Worm (Caenorhabditis elegans) whole organism, late embryonic: ENCODE measurements around the gene C24D10.2.

Source experiments
- C08G9.2 ChIP-seq: sonication (generic microtip); optimal IDR thresholded peaks from 2 replicates; lab custom pipeline; 2016; ENCODE audit warnings: mild to moderate bottlenecking, missing genetic modification characterization, moderate library complexity, missing compliant biosample characterization
- K02D7.2 ChIP-seq: sonication (generic microtip); optimal IDR thresholded peaks from 2 replicates; lab custom pipeline; 2017; ENCODE audit warnings: mild to moderate bottlenecking, missing genetic modification characterization, missing compliant biosample characterization
- Y22D7AL.16 ChIP-seq: sonication (generic microtip); optimal IDR thresholded peaks from 2 replicates; lab custom pipeline; 2016; ENCODE audit warnings: missing genetic modification characterization, missing compliant biosample characterization
- ahr-1 ChIP-seq: sonication (generic microtip); optimal IDR thresholded peaks from 2 replicates; lab custom pipeline; 2016; ENCODE audit warnings: missing genetic modification characterization, missing compliant biosample characterization
- ama-1 ChIP-seq: fragments of 150-350 bp; optimal IDR thresholded peaks from 2 replicates; lab custom pipeline; 2014
- ceh-14 ChIP-seq: sonication (generic microtip); optimal IDR thresholded peaks from 2 replicates; lab custom pipeline; 2016; ENCODE audit warnings: missing genotype, missing genetic modification characterization, missing compliant biosample characterization
- ceh-18 ChIP-seq: sonication (generic microtip); optimal IDR thresholded peaks from 2 replicates; lab custom pipeline; 2016; ENCODE audit warnings: missing genetic modification characterization, missing compliant biosample characterization
- ceh-2 ChIP-seq: sonication (generic microtip); optimal IDR thresholded peaks from 2 replicates; lab custom pipeline; 2016; ENCODE audit warnings: missing genotype, missing genetic modification characterization, missing compliant biosample characterization
- ceh-22 ChIP-seq: sonication (generic microtip); optimal IDR thresholded peaks from 2 replicates; lab custom pipeline; 2017; ENCODE audit warnings: missing biosample characterization, missing genetic modification characterization
- ceh-30 ChIP-seq: fragments of 150-350 bp; optimal IDR thresholded peaks from 2 replicates; lab custom pipeline; 2014; ENCODE audit warnings: missing biosample characterization, missing genetic modification characterization
- ceh-31 ChIP-seq: sonication (generic microtip); optimal IDR thresholded peaks from 2 replicates; lab custom pipeline; 2016; ENCODE audit warnings: missing genetic modification characterization, missing compliant biosample characterization
- ceh-34 ChIP-seq: sonication (generic microtip); optimal IDR thresholded peaks from 2 replicates; lab custom pipeline; 2016; ENCODE audit warnings: mild to moderate bottlenecking, missing genetic modification characterization, missing compliant biosample characterization
- ceh-45 ChIP-seq: fragments of 200-800 bp; sonication (Bioruptor generic); IDR thresholded peaks from 2 replicates; pipeline ENCODE4 v1.3.6; 2022; ENCODE audit warnings: missing genetic modification reagents, missing genetic modification characterization, missing compliant biosample characterization
- ceh-48 ChIP-seq: sonication (generic microtip); optimal IDR thresholded peaks from 2 replicates; lab custom pipeline; 2016; ENCODE audit warnings: missing genetic modification characterization, inconsistent platforms, missing compliant biosample characterization
- ceh-6 ChIP-seq: fragments of 200-800 bp; sonication (Bioruptor generic); optimal IDR thresholded peaks from 2 replicates; lab custom pipeline; 2018; ENCODE audit warnings: mild to moderate bottlenecking, missing genetic modification characterization, missing compliant biosample characterization
- ceh-9 ChIP-seq: sonication (generic microtip); optimal IDR thresholded peaks from 2 replicates; lab custom pipeline; 2016; ENCODE audit warnings: mild to moderate bottlenecking, missing genetic modification characterization, inconsistent platforms, missing compliant biosample characterization
- che-1 ChIP-seq: sonication (generic microtip); optimal IDR thresholded peaks from 2 replicates; lab custom pipeline; 2016; ENCODE audit warnings: mild to moderate bottlenecking, missing genetic modification characterization, missing compliant biosample characterization
- elt-2 ChIP-seq: sonication (generic microtip); optimal IDR thresholded peaks from 2 replicates; lab custom pipeline; 2016; ENCODE audit warnings: missing genetic modification reagents, missing genetic modification characterization, missing compliant biosample characterization
- elt-4 ChIP-seq: sonication (generic microtip); optimal IDR thresholded peaks from 2 replicates; lab custom pipeline; 2016; ENCODE audit warnings: missing genetic modification characterization, missing compliant biosample characterization
- ets-4 ChIP-seq: sonication (generic microtip); optimal IDR thresholded peaks from 2 replicates; lab custom pipeline; 2016; ENCODE audit warnings: missing genetic modification characterization, missing compliant biosample characterization
- eyg-1 ChIP-seq: sonication (generic microtip); optimal IDR thresholded peaks from 2 replicates; lab custom pipeline; 2016; ENCODE audit warnings: missing genotype, missing genetic modification characterization, missing compliant biosample characterization
- fkh-6 ChIP-seq: sonication (generic microtip); optimal IDR thresholded peaks from 2 replicates; lab custom pipeline; 2016; ENCODE audit warnings: missing genetic modification characterization, missing compliant biosample characterization
- hlh-13 ChIP-seq: fragments of 200-800 bp; sonication (Bioruptor generic); optimal IDR thresholded peaks from 2 replicates; lab custom pipeline; 2018; ENCODE audit warnings: mild to moderate bottlenecking, missing genetic modification characterization, missing compliant biosample characterization
- hlh-15 ChIP-seq: sonication (generic microtip); optimal IDR thresholded peaks from 2 replicates; lab custom pipeline; 2016; ENCODE audit warnings: missing genetic modification characterization, missing compliant biosample characterization
- hlh-30 ChIP-seq: sonication (generic microtip); optimal IDR thresholded peaks from 2 replicates; lab custom pipeline; 2017; ENCODE audit warnings: antibody characterized with exemption, missing genetic modification characterization, missing compliant biosample characterization; ENCODE audit not compliant: insufficient read depth
- hlh-8 ChIP-seq: sonication (generic microtip); optimal IDR thresholded peaks from 2 replicates; lab custom pipeline; 2016; ENCODE audit warnings: missing genotype, missing genetic modification characterization, missing compliant biosample characterization
- lin-11 ChIP-seq: fragments of 200-800 bp; sonication (Bioruptor generic); optimal IDR thresholded peaks from 2 replicates; lab custom pipeline; 2018; ENCODE audit warnings: mild to moderate bottlenecking, missing genetic modification characterization, missing compliant biosample characterization
- madf-2 ChIP-seq: sonication (generic microtip); optimal IDR thresholded peaks from 2 replicates; lab custom pipeline; 2017; ENCODE audit warnings: missing genetic modification characterization, missing compliant biosample characterization
- mec-3 ChIP-seq: sonication (generic microtip); optimal IDR thresholded peaks from 2 replicates; lab custom pipeline; 2016; ENCODE audit warnings: borderline replicate concordance, missing genetic modification characterization, missing compliant biosample characterization
- nfya-1 ChIP-seq: sonication (generic microtip); optimal IDR thresholded peaks from 2 replicates; lab custom pipeline; 2017; ENCODE audit warnings: missing genetic modification characterization, mild to moderate bottlenecking, missing compliant biosample characterization, antibody characterized with exemption, moderate library complexity
- nhr-232 ChIP-seq: sonication (generic microtip); optimal IDR thresholded peaks from 2 replicates; lab custom pipeline; 2016; ENCODE audit warnings: missing genetic modification characterization, missing compliant biosample characterization
- npax-4 ChIP-seq: sonication (generic microtip); optimal IDR thresholded peaks from 2 replicates; lab custom pipeline; 2016; ENCODE audit warnings: missing genetic modification characterization, missing compliant biosample characterization
- odd-2 ChIP-seq: sonication (generic microtip); optimal IDR thresholded peaks from 2 replicates; lab custom pipeline; 2017; ENCODE audit warnings: antibody characterized with exemption, mild to moderate bottlenecking, missing genetic modification characterization, missing compliant biosample characterization
- pat-9 ChIP-seq: fragments of 200-800 bp; sonication (Bioruptor generic); optimal IDR thresholded peaks from 2 replicates; lab custom pipeline; 2018; ENCODE audit warnings: mild to moderate bottlenecking, missing genetic modification characterization, moderate library complexity, missing compliant biosample characterization
- pax-1 ChIP-seq: fragments of 150-350 bp; optimal IDR thresholded peaks from 2 replicates; lab custom pipeline; 2014; ENCODE audit warnings: missing biosample characterization, missing genetic modification characterization
- pha-2 ChIP-seq: sonication (generic microtip); optimal IDR thresholded peaks from 2 replicates; lab custom pipeline; 2017; ENCODE audit warnings: mild to moderate bottlenecking, missing genetic modification characterization, missing compliant biosample characterization
- pros-1 ChIP-seq: fragments of 150-350 bp; optimal IDR thresholded peaks from 2 replicates; lab custom pipeline; 2014; ENCODE audit warnings: missing biosample characterization, missing genetic modification reagents, missing genetic modification characterization
- ref-2 ChIP-seq: sonication (generic microtip); optimal IDR thresholded peaks from 2 replicates; lab custom pipeline; 2016; ENCODE audit warnings: missing genetic modification characterization, missing compliant biosample characterization
- rnt-1 ChIP-seq: sonication (generic microtip); optimal IDR thresholded peaks from 2 replicates; lab custom pipeline; 2016; ENCODE audit warnings: missing genetic modification characterization, missing compliant biosample characterization
- sdc-2 ChIP-seq: sonication (generic microtip); optimal IDR thresholded peaks from 2 replicates; lab custom pipeline; 2016; ENCODE audit warnings: missing genotype, missing genetic modification characterization, missing compliant biosample characterization
- sox-2 ChIP-seq: fragments of 200-800 bp; sonication (Bioruptor generic); IDR thresholded peaks from 2 replicates; pipeline ENCODE4 v1.3.6; 2022; ENCODE audit warnings: missing genetic modification reagents, missing genetic modification characterization, missing compliant biosample characterization
- sox-4 ChIP-seq: sonication (generic microtip); optimal IDR thresholded peaks from 2 replicates; lab custom pipeline; 2017; ENCODE audit warnings: mild to moderate bottlenecking, missing genetic modification characterization, inconsistent platforms, missing compliant biosample characterization
- syd-9 ChIP-seq: sonication (generic microtip); optimal IDR thresholded peaks from 2 replicates; lab custom pipeline; 2016; ENCODE audit warnings: mild to moderate bottlenecking, missing genetic modification characterization, moderate library complexity, missing compliant biosample characterization
- tbx-2 ChIP-seq: sonication (generic microtip); optimal IDR thresholded peaks from 2 replicates; lab custom pipeline; 2016; ENCODE audit warnings: missing genetic modification characterization, missing compliant biosample characterization
- tbx-7 ChIP-seq: sonication (generic microtip); optimal IDR thresholded peaks from 2 replicates; lab custom pipeline; 2016; ENCODE audit warnings: missing genotype, missing genetic modification characterization, missing compliant biosample characterization
- ttx-3 ChIP-seq: sonication (generic microtip); optimal IDR thresholded peaks from 2 replicates; lab custom pipeline; 2016; ENCODE audit warnings: missing genetic modification reagents, missing genetic modification characterization, missing compliant biosample characterization
- unc-55 ChIP-seq: sonication (generic microtip); optimal IDR thresholded peaks from 2 replicates; lab custom pipeline; 2017; ENCODE audit warnings: missing biosample characterization, missing genetic modification reagents, missing genetic modification characterization
- unc-86 ChIP-seq: sonication (generic microtip); optimal IDR thresholded peaks from 2 replicates; lab custom pipeline; 2016; ENCODE audit warnings: missing genetic modification characterization, missing compliant biosample characterization
- zip-5 ChIP-seq: sonication (generic microtip); optimal IDR thresholded peaks from 2 replicates; lab custom pipeline; 2016; ENCODE audit warnings: missing genetic modification characterization, missing compliant biosample characterization

The C24D10.2 gene

ce11 chrIV:5169335-5169734 lies 6.2 kb downstream of the C24D10.2 start:
- TF ChIP-seq ttx-3 (no peak), pros-1 (no peak), che-1 (tag; lab: Kevin White, UChicago) (no peak), ceh-6 (GFP tag; lab: Kevin White, UChicago) (no peak), ceh-31 (tag; lab: Kevin White, UChicago) (no peak), pha-2 (tag; lab: Kevin White, UChicago) (no peak), ceh-45 (no peak), tbx-7 (tag; lab: Kevin White, UChicago) (no peak), elt-2 (tag; lab: Kevin White, UChicago) (peak; percentile 14), ceh-22 (tag; lab: Kevin White, UChicago) (peak; percentile 7), ahr-1 (tag; lab: Kevin White, UChicago) (no peak), npax-4 (tag; lab: Kevin White, UChicago) (no peak), elt-4 (tag; lab: Kevin White, UChicago) (no peak), ref-2 (tag; lab: Kevin White, UChicago) (peak; percentile 16), tbx-2 (tag; lab: Kevin White, UChicago) (peak; percentile 12), pat-9 (tag; lab: Kevin White, UChicago) (no peak), syd-9 (tag; lab: Kevin White, UChicago) (no peak), C08G9.2 (tag; lab: Kevin White, UChicago) (no peak), ceh-18 (tag; lab: Kevin White, UChicago) (peak; percentile 50), unc-86 (tag; lab: Kevin White, UChicago) (no peak), sox-4 (tag; lab: Kevin White, UChicago) (no peak), ceh-34 (tag; lab: Kevin White, UChicago) (no peak), unc-55 (GFP tag; lab: Kevin White, UChicago) (peak; percentile 58), nfya-1 (tag; lab: Kevin White, UChicago) (peak; percentile 74), ceh-14 (no peak), ama-1 (lab: Kevin White, UChicago) (no peak)
- TF ChIP-seq, all 69 proteins: peak for 7

- TF ChIP-seq eyg-1: no peak
- TF ChIP-seq hlh-8 (tag; lab: Kevin White, UChicago): peak; percentile 95
Measured at ce11 chrIV:5171994-5172528, 8.9 kb downstream of the C24D10.2 start.

- TF ChIP-seq ceh-30 (tag; lab: Kevin White, UChicago) (no peak), mec-3 (no peak)
Measured at ce11 chrIV:5173032-5173431, 9.9 kb downstream of the C24D10.2 start, which contains the start of gene lam-1. lam-1 (plus strand) TSS chrIV:5173332.

- TF ChIP-seq ceh-9 (tag; lab: Kevin White, UChicago) (no peak), zip-5 (tag; lab: Kevin White, UChicago) (peak; percentile 12), madf-2 (peak; percentile 34), ceh-18 (tag; lab: Kevin White, UChicago) (peak; percentile 53), odd-2 (tag; lab: Kevin White, UChicago) (no peak), rnt-1 (tag; lab: Kevin White, UChicago) (peak; percentile 71), Y22D7AL.16 (tag; lab: Kevin White, UChicago) (no peak), ceh-48 (tag; lab: Kevin White, UChicago) (no peak), hlh-30 (no peak), sdc-2 (tag; lab: Kevin White, UChicago) (peak; percentile 16), ceh-45 (0 out of 2 replicates have a peak, but pooled peaks have one; percentile 57), hlh-15 (tag; lab: Kevin White, UChicago) (no peak), lin-11 (tag; lab: Kevin White, UChicago) (peak; percentile 26), tbx-7 (tag; lab: Kevin White, UChicago) (no peak), ama-1 (lab: Kevin White, UChicago) (peak; percentile 89), nhr-232 (tag; lab: Kevin White, UChicago) (no peak), K02D7.2 (tag; lab: Kevin White, UChicago) (peak; percentile 37), fkh-6 (tag; lab: Kevin White, UChicago) (no peak), hlh-13 (GFP tag; lab: Kevin White, UChicago) (no peak), ets-4 (tag; lab: Kevin White, UChicago) (no peak), sox-2 (GFP tag; lab: Robert Waterston, UW) (no peak), elt-4 (tag; lab: Kevin White, UChicago) (no peak), pax-1 (tag; lab: Kevin White, UChicago) (no peak), ceh-2 (tag; lab: Kevin White, UChicago) (peak; percentile 35)
Measured at ce11 chrIV:5183755-5184166, 20.6 kb downstream of the C24D10.2 start, which contains the start of gene W03F8.4. W03F8.4 (plus strand) TSS chrIV:5184123.
